Worm (Caenorhabditis elegans): Measurements from ENCODE around the gene orc-4.

DNA sequence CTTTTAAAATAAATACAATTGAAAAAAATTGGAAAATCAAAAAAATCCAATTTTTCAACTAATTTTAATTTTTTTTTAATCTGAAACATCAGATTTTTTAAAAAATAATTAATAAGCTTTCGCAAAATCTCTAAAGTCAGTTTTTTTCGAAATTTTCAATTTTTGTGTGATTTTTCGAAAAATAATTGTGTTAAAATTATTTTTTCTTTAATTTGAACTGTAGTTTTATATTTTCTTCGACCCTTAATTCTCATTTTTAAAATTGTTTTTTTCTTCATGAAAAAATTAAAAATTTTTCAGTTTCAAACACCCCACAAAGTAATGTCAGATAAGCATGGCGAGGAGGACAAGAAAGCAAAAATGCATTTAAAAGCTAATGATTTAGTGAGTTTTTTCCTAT, 40.9 kb upstream of the orc-4 start, which contains the start of gene rabx-5:
- TF ChIP-seq ceh-36 (tag; optimal IDR thresholded peaks at IDR 0.05), result no peak
- TF ChIP-seq tra-4 (tag; optimal IDR thresholded peaks at IDR 0.05), result no peak
- no peak for TF ChIP-seq ceh-13 (GFP tag; optimal IDR thresholded peaks at IDR 0.05)
- no peak for TF ChIP-seq ama-1 (optimal IDR thresholded peaks at IDR 0.05)
- TF ChIP-seq hnd-1 (tag; optimal IDR thresholded peaks at IDR 0.05), result no peak
- TF ChIP-seq tbx-11 (GFP tag; IDR thresholded peaks at IDR 0.05), result no peak

Measured in whole organism, early embryonic.